Fruit fly (Drosophila melanogaster): Measurements from ENCODE around the gene Pde1c.

The Pde1c gene

dm6 chr2L:11816376-11816775, 112.0 kb downstream of the Pde1c start (continued):
- TF ChIP-seq jigr1 (GFP tag; IDR thresholded peaks at IDR 0.05) (peak; percentile 62; the same call in 1 of the 3 replicates), CG17359 (tag; optimal IDR thresholded peaks at IDR 0.05) (peak; percentile 94), E2f2 (GFP tag; IDR thresholded peaks at IDR 0.05) (peak; percentile 62), Fer3 (tag; optimal IDR thresholded peaks at IDR 0.05) (peak; percentile 89), B-H1 (GFP tag; IDR thresholded peaks at IDR 0.05) (peak; percentile 80; the same call in 2 of the 3 replicates), lab (GFP tag; optimal IDR thresholded peaks at IDR 0.05) (peak; percentile 98), kah (GFP tag; optimal IDR thresholded peaks at IDR 0.05) (peak; percentile 93), zen2 (GFP tag; IDR thresholded peaks at IDR 0.05; ENCODE audit: partially characterized antibody) (no peak), NFAT (GFP tag; IDR thresholded peaks at IDR 0.05) (peak; percentile 91), CG2129 (GFP tag; IDR thresholded peaks at IDR 0.05; ENCODE audit: partially characterized antibody) (no peak), ken (GFP tag; IDR thresholded peaks at IDR 0.05) (peak; percentile 93), B-H2 (GFP tag; optimal IDR thresholded peaks at IDR 0.05) (peak; percentile 80), dati (GFP tag; IDR thresholded peaks at IDR 0.05) (peak; percentile 95), CG3838 (GFP tag; optimal IDR thresholded peaks at IDR 0.05) (peak; percentile 86), mld (GFP tag; IDR thresholded peaks at IDR 0.05; ENCODE audit: partially characterized antibody) (no peak), gsb-n (tag; optimal IDR thresholded peaks at IDR 0.05) (peak; percentile 91), CG33557 (GFP tag; optimal IDR thresholded peaks at IDR 0.05) (peak; percentile 96), CG9876 (GFP tag; optimal IDR thresholded peaks at IDR 0.05) (peak; percentile 95), CG16779 (GFP tag; IDR thresholded peaks at IDR 0.05) (peak; percentile 87), NC2α (GFP tag; optimal IDR thresholded peaks at IDR 0.05) (peak; percentile 97), CG32532 (GFP tag; IDR thresholded peaks at IDR 0.05) (peak; percentile 90), CG31441 (GFP tag; IDR thresholded peaks at IDR 0.05) (peak; percentile 96), Scr (GFP tag; IDR thresholded peaks at IDR 0.05; ENCODE audit: partially characterized antibody) (no peak), trem (tag; optimal IDR thresholded peaks at IDR 0.05) (peak; percentile 86), CG6272 (GFP tag; IDR thresholded peaks at IDR 0.05) (peak; percentile 78), CG3163 (GFP tag; optimal IDR thresholded peaks at IDR 0.05) (peak; percentile 82), ase (GFP tag; IDR thresholded peaks at IDR 0.05) (peak; percentile 92), Lpt (GFP tag; optimal IDR thresholded peaks at IDR 0.05) (no peak), Abd-B (GFP tag; optimal IDR thresholded peaks at IDR 0.05) (peak; percentile 60), crp (GFP tag; optimal IDR thresholded peaks at IDR 0.05) (peak in 1 of 2 experiments; percentile 27), Hey (tag; optimal IDR thresholded peaks at IDR 0.05) (peak; percentile 88), zfh1 (GFP tag; IDR thresholded peaks at IDR 0.05) (peak; percentile 97), pros (GFP tag; optimal IDR thresholded peaks at IDR 0.05) (peak; percentile 23), chn (GFP tag; optimal IDR thresholded peaks at IDR 0.05) (peak; percentile 93), unpg (GFP tag; optimal IDR thresholded peaks at IDR 0.05) (peak; percentile 94), CG12299 (tag; optimal IDR thresholded peaks at IDR 0.05) (peak; percentile 72), CG6791 (GFP tag; IDR thresholded peaks at IDR 0.05; ENCODE audit: partially characterized antibody) (peak; percentile 48; the same call in 1 of the 3 replicates), gem (tag; optimal IDR thresholded peaks at IDR 0.05) (peak; percentile 77), exex (tag; optimal IDR thresholded peaks at IDR 0.05) (peak; percentile 30), lmd (GFP tag; IDR thresholded peaks at IDR 0.05) (peak; percentile 78), CG17361 (GFP tag; IDR thresholded peaks at IDR 0.05) (peak; percentile 92), twi (tag; optimal IDR thresholded peaks at IDR 0.05) (peak; percentile 89), CG13424 (tag; optimal IDR thresholded peaks at IDR 0.05) (peak; percentile 76), CG15601 (tag; optimal IDR thresholded peaks at IDR 0.05) (peak; percentile 89), Antp (GFP tag; optimal IDR thresholded peaks at IDR 0.05) (peak; percentile 93), CG6683 (GFP tag; optimal IDR thresholded peaks at IDR 0.05) (peak; percentile 90), dan (GFP tag; IDR thresholded peaks at IDR 0.05) (no peak; the same call in 1 of the 2 replicates), CG7556 (GFP tag; optimal IDR thresholded peaks at IDR 0.05) (peak; percentile 82), Dp (GFP tag; optimal IDR thresholded peaks at IDR 0.05) (peak; percentile 1), CG11247 (GFP tag; IDR thresholded peaks at IDR 0.05) (peak; percentile 90)
